Fruit fly (Drosophila melanogaster) whole organism, embryonic: ENCODE results near the gene Eig71Ed.

ENCODE experiments used
- Awh ChIP-seq: fragments of 200-800 bp; sonication (Bioruptor generic); IDR thresholded peaks from 2 replicates; pipeline ENCODE4, ENCODE4 v1.3.6; 2022; ENCODE audit warnings: missing biosample characterization, missing genetic modification characterization
- CG10959 ChIP-seq: fragments of 200-800 bp; sonication (Bioruptor generic); IDR thresholded peaks from 2 replicates; pipeline ENCODE4 v1.3.6; 2022; ENCODE audit warnings: missing biosample characterization, missing genetic modification characterization
- CG12391 ChIP-seq: fragments of 200-800 bp; sonication (Bioruptor generic); optimal IDR thresholded peaks from 3 replicates; lab custom pipeline; 2018; ENCODE audit warnings: missing biosample characterization, mild to moderate bottlenecking, missing genetic modification characterization, moderate library complexity
- CG14710 ChIP-seq: fragments of 200-800 bp; sonication (Bioruptor generic); optimal IDR thresholded peaks from 3 replicates; lab custom pipeline; 2019; ENCODE audit warnings: missing biosample characterization, mild to moderate bottlenecking, missing genetic modification characterization, moderate library complexity
- CG15011 ChIP-seq: fragments of 200-800 bp; sonication (Bioruptor generic); optimal IDR thresholded peaks from 3 replicates; lab custom pipeline; 2018; ENCODE audit warnings: missing biosample characterization, mild to moderate bottlenecking, missing genetic modification characterization
- CG15696 ChIP-seq: fragments of 200-800 bp; sonication (Bioruptor generic); optimal IDR thresholded peaks from 2 replicates; lab custom pipeline; 2019; ENCODE audit warnings: missing biosample characterization, mild to moderate bottlenecking, missing genetic modification characterization, moderate library complexity
- CG18262 ChIP-seq: fragments of 200-800 bp; optimal IDR thresholded peaks from 3 replicates; lab custom pipeline; 2019; ENCODE audit warnings: missing biosample characterization, mild to moderate bottlenecking, missing genetic modification characterization, moderate library complexity
- CG2712 ChIP-seq: fragments of 200-800 bp; optimal IDR thresholded peaks from 3 replicates; lab custom pipeline; 2019; ENCODE audit warnings: missing biosample characterization, mild to moderate bottlenecking, missing genetic modification characterization, moderate library complexity
- CG3065 ChIP-seq: fragments of 200-800 bp; sonication (Bioruptor generic); optimal IDR thresholded peaks from 2 replicates; lab custom pipeline; 2016; ENCODE audit warnings: missing biosample characterization, missing genetic modification characterization
- CG4404 ChIP-seq: fragments of 200-800 bp; sonication (Bioruptor generic); IDR thresholded peaks from 2 replicates; pipeline ENCODE4 v1.3.6; 2022; ENCODE audit warnings: missing biosample characterization, missing genetic modification characterization
- CG6689 ChIP-seq: fragments of 200-800 bp; sonication (Bioruptor generic); IDR thresholded peaks from 2 replicates; pipeline ENCODE4 v1.3.6; 2022; ENCODE audit warnings: missing biosample characterization, missing genetic modification characterization
- CG6813 ChIP-seq: fragments of 200-800 bp; sonication (Bioruptor generic); optimal IDR thresholded peaks from 2 replicates; lab custom pipeline; 2017; ENCODE audit warnings: missing biosample characterization, missing genetic modification characterization, mild to moderate bottlenecking, moderate library complexity, missing genetic modification reagents
- CG7556 ChIP-seq: fragments of 200-800 bp; sonication (Bioruptor generic); optimal IDR thresholded peaks from 2 replicates; lab custom pipeline; 2017; ENCODE audit warnings: missing biosample characterization, mild to moderate bottlenecking, missing genetic modification characterization
- CG7839 ChIP-seq: fragments of 200-800 bp; sonication (Bioruptor generic); optimal IDR thresholded peaks from 3 replicates; lab custom pipeline; 2018; ENCODE audit warnings: missing biosample characterization, mild to moderate bottlenecking, missing genetic modification characterization, moderate library complexity
- CG8281 ChIP-seq: fragments of 200-800 bp; sonication (Bioruptor generic); optimal IDR thresholded peaks from 2 replicates; lab custom pipeline; 2018; ENCODE audit warnings: missing biosample characterization, mild to moderate bottlenecking, missing genetic modification characterization, moderate library complexity
- CG8290 ChIP-seq, 3 experiments: fragments of 200-800 bp; sonication (Bioruptor generic); optimal IDR thresholded peaks; 2 replicates each; lab custom pipeline; 2016 to 2019; ENCODE audit warnings: missing biosample characterization in 3 of 3, missing genetic modification characterization in 3 of 3, mild to moderate bottlenecking in 2 of 3, moderate library complexity in 1 of 3
- CG8388 ChIP-seq: fragments of 200-800 bp; sonication (Bioruptor generic); optimal IDR thresholded peaks from 2 replicates; lab custom pipeline; 2019; ENCODE audit warnings: missing biosample characterization, mild to moderate bottlenecking, missing genetic modification characterization, moderate library complexity
- CG8924 ChIP-seq: fragments of 200-800 bp; optimal IDR thresholded peaks from 3 replicates; lab custom pipeline; 2019; ENCODE audit warnings: missing biosample characterization, mild to moderate bottlenecking, missing genetic modification characterization, moderate library complexity
- CG9727 ChIP-seq: fragments of 200-800 bp; sonication (Bioruptor generic); optimal IDR thresholded peaks from 3 replicates; lab custom pipeline; 2017; ENCODE audit warnings: missing biosample characterization, mild to moderate bottlenecking, missing genetic modification characterization
- CoRest ChIP-seq: fragments of 200-800 bp; sonication (Bioruptor generic); optimal IDR thresholded peaks from 3 replicates; lab custom pipeline; 2018; ENCODE audit warnings: missing biosample characterization, mild to moderate bottlenecking, missing genetic modification characterization, moderate library complexity
- D ChIP-seq, 2 experiments: fragments of 200-800 bp in 1 of 2; fragments of >200 bp in 1 of 2; sonication (Bioruptor generic) in 1 of 2; optimal IDR thresholded peaks; 2 replicates in 1 of 2; 3 replicates in 1 of 2; lab custom pipeline; 2017; ENCODE audit warnings: mild to moderate bottlenecking in 1 of 2, missing biosample characterization in 1 of 2, missing genetic modification characterization in 1 of 2, missing genetic modification reagents in 1 of 2
- D19A ChIP-seq: fragments of 200-800 bp; optimal IDR thresholded peaks from 3 replicates; lab custom pipeline; 2019; ENCODE audit warnings: missing biosample characterization, mild to moderate bottlenecking, missing genetic modification characterization, moderate library complexity
- Hr3 ChIP-seq: fragments of 200-800 bp; sonication (Bioruptor generic); optimal IDR thresholded peaks from 3 replicates; lab custom pipeline; 2016; ENCODE audit warnings: missing biosample characterization, missing genetic modification characterization
- NC2β ChIP-seq: fragments of 200-800 bp; sonication (Bioruptor generic); optimal IDR thresholded peaks from 2 replicates; lab custom pipeline; 2016; ENCODE audit warnings: missing biosample characterization, missing genetic modification characterization
- Nf-YB ChIP-seq: fragments of 200-800 bp; sonication (Bioruptor generic); optimal IDR thresholded peaks from 3 replicates; lab custom pipeline; 2019; ENCODE audit warnings: missing biosample characterization, mild to moderate bottlenecking, missing genetic modification characterization, moderate library complexity
- Sin3A ChIP-seq: fragments of >200 bp; optimal IDR thresholded peaks from 2 replicates; lab custom pipeline; 2018
- Spps ChIP-seq: fragments of 200-800 bp; sonication (Bioruptor generic); optimal IDR thresholded peaks from 2 replicates; lab custom pipeline; 2018; ENCODE audit warnings: missing biosample characterization, mild to moderate bottlenecking, missing genetic modification characterization
- Ssrp ChIP-seq: fragments of 200-800 bp; sonication (Bioruptor generic); optimal IDR thresholded peaks from 2 replicates; lab custom pipeline; 2018; ENCODE audit warnings: missing biosample characterization, mild to moderate bottlenecking, missing genetic modification characterization, moderate library complexity
- Stat92E ChIP-seq, 3 experiments: fragments of >200 bp in 2 of 3; fragments of 200-800 bp in 1 of 3; sonication (Bioruptor generic) in 1 of 3; optimal IDR thresholded peaks; 2 replicates each; lab custom pipeline; 2017 to 2019; ENCODE audit warnings: missing biosample characterization in 3 of 3, missing genetic modification characterization in 3 of 3, mild to moderate bottlenecking in 1 of 3, moderate library complexity in 1 of 3
- ac ChIP-seq: fragments of 200-800 bp; sonication (Bioruptor generic); optimal IDR thresholded peaks from 3 replicates; lab custom pipeline; 2017; ENCODE audit warnings: missing biosample characterization, mild to moderate bottlenecking, missing genetic modification characterization
- amos ChIP-seq: fragments of 200-800 bp; sonication (Bioruptor generic); IDR thresholded peaks from 2 replicates; pipeline ENCODE4 v1.3.6; 2022; ENCODE audit warnings: missing biosample characterization, missing genetic modification characterization; ENCODE audit not compliant: partially characterized antibody
- dmrt11E ChIP-seq: fragments of 200-800 bp; sonication (Bioruptor generic); optimal IDR thresholded peaks from 3 replicates; lab custom pipeline; 2018; ENCODE audit warnings: missing biosample characterization, mild to moderate bottlenecking, missing genetic modification characterization, moderate library complexity
- fd102C ChIP-seq: fragments of 200-800 bp; sonication (Bioruptor generic); optimal IDR thresholded peaks from 2 replicates; lab custom pipeline; 2018; ENCODE audit warnings: missing biosample characterization, mild to moderate bottlenecking, missing genetic modification characterization, moderate library complexity
- ftz-f1 ChIP-seq: fragments of 200-800 bp; sonication (Bioruptor generic); optimal IDR thresholded peaks from 2 replicates; lab custom pipeline; 2016; ENCODE audit warnings: missing biosample characterization, missing genetic modification characterization
- gem ChIP-seq: fragments of 200-800 bp; sonication (Bioruptor generic); optimal IDR thresholded peaks from 2 replicates; lab custom pipeline; 2019; ENCODE audit warnings: missing biosample characterization, mild to moderate bottlenecking, missing genetic modification characterization, moderate library complexity
- grn ChIP-seq: fragments of 200-800 bp; sonication (Bioruptor generic); optimal IDR thresholded peaks from 3 replicates; lab custom pipeline; 2017; ENCODE audit warnings: missing biosample characterization, missing genetic modification characterization
- gsb-n ChIP-seq: fragments of 200-800 bp; sonication (Bioruptor generic); optimal IDR thresholded peaks from 3 replicates; lab custom pipeline; 2018; ENCODE audit warnings: missing biosample characterization, mild to moderate bottlenecking, missing genetic modification characterization
- nmo ChIP-seq: fragments of 200-800 bp; sonication (Bioruptor generic); optimal IDR thresholded peaks from 2 replicates; lab custom pipeline; 2018; ENCODE audit warnings: missing biosample characterization, mild to moderate bottlenecking, missing genetic modification characterization, moderate library complexity
- prd ChIP-seq, 3 experiments: fragments of >200 bp in 2 of 3; fragments of 200-800 bp in 1 of 3; sonication (Bioruptor generic) in 1 of 3; optimal IDR thresholded peaks in 2 of 3; IDR thresholded peaks in 1 of 3; 2 replicates in 2 of 3; 3 replicates in 1 of 3; pipeline versions ENCODE4 v1.3.6 to Lab custom; 2017 to 2022; ENCODE audit warnings: missing biosample characterization in 1 of 3, missing genetic modification characterization in 1 of 3
- pum ChIP-seq: fragments of 200-800 bp; sonication (Bioruptor generic); optimal IDR thresholded peaks from 2 replicates; lab custom pipeline; 2016; ENCODE audit warnings: missing biosample characterization, missing genetic modification characterization
- salm ChIP-seq: fragments of 200-800 bp; sonication (Bioruptor generic); optimal IDR thresholded peaks from 2 replicates; lab custom pipeline; 2018; ENCODE audit warnings: missing biosample characterization, mild to moderate bottlenecking, missing genetic modification characterization
- sens-2 ChIP-seq: fragments of 200-800 bp; sonication (Bioruptor generic); IDR thresholded peaks from 2 replicates; pipeline ENCODE4 v1.3.6; 2022; ENCODE audit warnings: missing biosample characterization, missing genetic modification characterization
- tll ChIP-seq, 2 experiments: fragments of 200-800 bp in 1 of 2; fragments of >200 bp in 1 of 2; sonication (Bioruptor generic) in 1 of 2; optimal IDR thresholded peaks; 2 replicates each; lab custom pipeline; 2017 to 2019; ENCODE audit warnings: missing biosample characterization in 2 of 2, missing genetic modification characterization in 2 of 2, mild to moderate bottlenecking in 1 of 2, moderate library complexity in 1 of 2
- trem ChIP-seq: fragments of 200-800 bp; optimal IDR thresholded peaks from 3 replicates; lab custom pipeline; 2019; ENCODE audit warnings: missing biosample characterization, mild to moderate bottlenecking, missing genetic modification characterization, moderate library complexity
- zen ChIP-seq: fragments of 200-800 bp; sonication (Bioruptor generic); optimal IDR thresholded peaks from 3 replicates; lab custom pipeline; 2018; ENCODE audit warnings: missing biosample characterization, mild to moderate bottlenecking, missing genetic modification characterization, moderate library complexity
- zfh1 ChIP-seq: fragments of 200-800 bp; sonication (Bioruptor generic); IDR thresholded peaks from 3 replicates; pipeline ENCODE4 v1.3.6; 2022; ENCODE audit warnings: missing biosample characterization, missing genetic modification characterization

The Eig71Ed gene

DNA sequence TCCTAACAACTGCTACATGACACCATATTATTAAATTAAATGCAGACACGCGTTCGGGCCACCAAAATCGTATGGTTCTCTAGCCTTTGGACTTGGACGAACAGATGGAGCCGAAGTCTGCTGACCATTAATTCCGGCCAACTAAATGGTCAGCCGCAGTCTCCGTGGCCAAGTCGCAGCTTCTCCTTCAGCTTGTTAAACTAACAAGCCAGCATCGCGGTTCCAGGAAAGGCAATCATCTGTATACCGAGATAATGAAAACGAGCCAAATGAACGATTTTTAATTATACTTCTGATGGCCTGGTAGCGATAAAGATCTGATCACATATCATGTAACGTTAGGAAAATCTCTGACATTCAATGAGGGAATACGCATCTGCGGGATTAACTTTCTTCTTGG lies 17.6 kb downstream of the Eig71Ed start:
- TF ChIP-seq CG15011 (GFP tag; lab: Kevin White, UChicago): no peak
- peak in 1 of 3 experiments; percentile 81 for TF ChIP-seq Stat92E (GFP tag; optimal IDR thresholded peaks at IDR 0.05; lab: Kevin White, UChicago)
- peak; percentile 50; the same call in 1 of the 2 replicates for TF ChIP-seq Awh (GFP tag; lab: Robert Waterston, UW)
- TF ChIP-seq CG7839 (tag; lab: Kevin White, UChicago): no peak
- no peak for TF ChIP-seq CG3065 (GFP tag; lab: Kevin White, UChicago)
- TF ChIP-seq grn (GFP tag; lab: Kevin White, UChicago): peak; percentile 75
- TF ChIP-seq, all 482 proteins: peak for 3

DNA sequence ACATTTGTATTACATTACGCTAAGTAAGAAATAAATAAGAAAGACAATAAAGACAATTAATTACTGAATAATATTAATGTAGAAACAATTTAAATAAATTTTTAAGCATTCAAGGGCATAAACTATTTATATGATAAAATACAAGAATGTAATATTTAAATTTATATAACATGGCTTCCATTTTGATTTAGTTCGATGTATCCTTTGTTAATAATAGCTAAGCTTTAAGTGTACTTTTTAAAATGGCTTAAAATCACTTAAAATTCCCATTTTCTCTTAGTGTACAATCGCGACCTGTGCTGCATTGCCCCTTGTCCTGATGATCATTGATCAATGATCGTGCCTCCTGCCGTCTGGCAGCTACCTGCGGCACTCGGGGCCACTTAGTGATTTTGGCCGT lies 18.1 kb downstream of the Eig71Ed start:
- TF ChIP-seq CG12391 (tag; lab: Kevin White, UChicago) (peak; percentile 54), fd102C (no peak), CG18262 (tag; lab: Kevin White, UChicago) (peak; percentile 81), CG8924 (peak; percentile 56), pum (GFP tag; lab: Kevin White, UChicago) (no peak), CG14710 (tag; lab: Kevin White, UChicago) (peak; percentile 69), Spps (tag; lab: Kevin White, UChicago) (peak; percentile 10), ac (GFP tag; lab: Kevin White, UChicago) (peak; percentile 68), CG15696 (tag; lab: Kevin White, UChicago) (peak; percentile 80), CG8388 (GFP tag; lab: Kevin White, UChicago) (peak; percentile 19), CoRest (tag; lab: Kevin White, UChicago) (peak; percentile 37), NC2β (GFP tag; lab: Kevin White, UChicago) (no peak), Sin3A (lab: Kevin White, UChicago) (no peak), zfh1 (GFP tag; lab: Robert Waterston, UW) (0 out of 3 replicates have a peak, but pooled peaks have one; percentile 12), gsb-n (tag; lab: Kevin White, UChicago) (peak; percentile 19), zen (peak; percentile 73), ftz-f1 (GFP tag; lab: Kevin White, UChicago) (no peak), CG4404 (GFP tag; lab: Robert Waterston, UW) (peak; percentile 69), gem (tag; lab: Kevin White, UChicago) (peak; percentile 62), CG6813 (GFP tag; lab: Kevin White, UChicago) (peak; percentile 25), CG7839 (tag; lab: Kevin White, UChicago) (peak; percentile 12), D19A (tag; lab: Kevin White, UChicago) (peak; percentile 34), dmrt11E (tag; lab: Kevin White, UChicago) (peak; percentile 86), salm (tag; lab: Kevin White, UChicago) (no peak), trem (tag; lab: Kevin White, UChicago) (peak; percentile 8), CG10959 (GFP tag; lab: Robert Waterston, UW) (peak; percentile 48; the same call in 1 of the 2 replicates), amos (GFP tag; lab: Robert Waterston, UW) (no peak), Hr3 (peak; percentile 9), Nf-YB (GFP tag; lab: Kevin White, UChicago) (peak; percentile 5), CG9727 (GFP tag; lab: Kevin White, UChicago) (peak; percentile 81), D (optimal IDR thresholded peaks at IDR 0.05; lab: Kevin White, UChicago) (no peak), D (GFP tag; optimal IDR thresholded peaks at IDR 0.05; lab: Kevin White, UChicago) (peak; percentile 29), sens-2 (no peak), CG8281 (tag; lab: Kevin White, UChicago) (no peak), CG6689 (GFP tag; lab: Robert Waterston, UW) (0 out of 2 replicates have a peak, but pooled peaks have one; percentile 13), nmo (GFP tag; lab: Kevin White, UChicago) (peak; percentile 37), CG8290 (GFP tag; optimal IDR thresholded peaks at IDR 0.05; lab: Kevin White, UChicago) (peak; percentile 8), CG8290 (tag; optimal IDR thresholded peaks at IDR 0.05; lab: Kevin White, UChicago) (no peak), CG2712 (peak; percentile 74), prd (optimal IDR thresholded peaks at IDR 0.05; lab: Kevin White, UChicago) (no peak), prd (GFP tag; IDR thresholded peaks at IDR 0.05; lab: Robert Waterston, UW) (peak; percentile 40; the same call in 1 of the 3 replicates), Ssrp (tag; lab: Kevin White, UChicago) (no peak), tll (GFP tag; optimal IDR thresholded peaks at IDR 0.05; lab: Kevin White, UChicago) (peak in 1 of 2 experiments; percentile 3), CG7556 (GFP tag; lab: Kevin White, UChicago) (peak; percentile 6)
